Fruit fly (Drosophila melanogaster) whole organism: ENCODE results near the gene CG10516.

Source experiments
- CG8478 ChIP-seq: fragments of >200 bp; optimal IDR thresholded peaks from 2 replicates; lab custom pipeline; 2018; ENCODE audit warnings: inconsistent platforms
- Dll ChIP-seq: fragments of >200 bp; optimal IDR thresholded peaks from 2 replicates; lab custom pipeline; 2017
- EcR ChIP-seq, 2 experiments: fragments of >200 bp; optimal IDR thresholded peaks; 2 replicates each; lab custom pipeline; 2017; ENCODE audit warnings: missing biosample characterization in 2 of 2, missing genetic modification characterization in 2 of 2, missing genetic modification reagents in 2 of 2
- pan ChIP-seq: fragments of >200 bp; optimal IDR thresholded peaks from 2 replicates; lab custom pipeline; 2017

- TF ChIP-seq pan (lab: Kevin White, UChicago) (no peak), Dll (no peak), EcR (GFP tag; optimal IDR thresholded peaks at IDR 0.05; lab: Kevin White, UChicago) (no peak), CG8478 (lab: Kevin White, UChicago) (no peak)
Measured at dm6 chr3L:15987635-15988034, 19.6 kb downstream of the CG10516 start, which contains the start of gene PolD1.
